Worm (Caenorhabditis elegans) whole organism, L4 larva: Measurements from ENCODE around the gene fat-6.

Experiments used
- F26F4.8 ChIP-seq: fragments of 200-800 bp; sonication (Bioruptor generic); conservative IDR thresholded peaks from 2 replicates; pipeline ENCODE4 v1.3.6; 2022; ENCODE audit warnings: missing genetic modification characterization, missing compliant biosample characterization
- R02D3.7 ChIP-seq: fragments of 150-350 bp; sonication (generic microtip); optimal IDR thresholded peaks from 3 replicates; lab custom pipeline; 2014; ENCODE audit warnings: missing biosample characterization, missing genetic modification characterization
- T20F7.1 ChIP-seq: fragments of 200-800 bp; sonication (Bioruptor generic); optimal IDR thresholded peaks from 2 replicates; lab custom pipeline; 2018; ENCODE audit warnings: mild to moderate bottlenecking, missing genetic modification characterization, missing compliant biosample characterization
- Y75B8A.6 ChIP-seq: fragments of 200-800 bp; sonication (Bioruptor generic); IDR thresholded peaks from 2 replicates; pipeline ENCODE4 v1.3.6; 2022; ENCODE audit warnings: missing genetic modification reagents, missing genetic modification characterization, missing compliant biosample characterization
- ZK337.2 ChIP-seq: fragments of 200-800 bp; sonication (Bioruptor generic); IDR thresholded peaks from 2 replicates; pipeline ENCODE4 v1.3.6; 2022; ENCODE audit warnings: missing genetic modification reagents, missing genetic modification characterization, missing compliant biosample characterization
- ZK546.5 ChIP-seq, 2 experiments: sonication (generic microtip); optimal IDR thresholded peaks; 2 replicates each; lab custom pipeline; 2017; ENCODE audit warnings: missing biosample characterization in 2 of 2, missing genetic modification characterization in 2 of 2
- aha-1 ChIP-seq: fragments of 150-350 bp; peaks from one replicate; lab custom pipeline; 2014; ENCODE audit warnings: missing biosample characterization, missing genetic modification characterization
- attf-4 ChIP-seq: sonication (generic microtip); optimal IDR thresholded peaks from 3 replicates; lab custom pipeline; 2017; ENCODE audit warnings: missing biosample characterization, missing genetic modification characterization
- ceh-44 ChIP-seq: fragments of 200-800 bp; sonication (Bioruptor generic); IDR thresholded peaks from 2 replicates; pipeline ENCODE4 v1.3.6; 2022; ENCODE audit warnings: missing genetic modification reagents, missing genetic modification characterization, missing compliant biosample characterization
- ceh-62 ChIP-seq: sonication (generic microtip); optimal IDR thresholded peaks from 2 replicates; lab custom pipeline; 2017; ENCODE audit warnings: missing biosample characterization, missing genetic modification characterization
- daf-12 ChIP-seq: fragments of 150-350 bp; optimal IDR thresholded peaks from 2 replicates; lab custom pipeline; 2014; ENCODE audit warnings: missing biosample characterization, missing genetic modification reagents, missing genetic modification characterization
- daf-16 ChIP-seq, 3 experiments: sonication (generic microtip); optimal IDR thresholded peaks; 2 replicates each; lab custom pipeline; 2016 to 2017; ENCODE audit warnings: missing genetic modification characterization in 3 of 3, missing genetic modification reagents in 3 of 3, mild to moderate bottlenecking in 2 of 3, missing compliant biosample characterization in 2 of 3, missing biosample characterization in 1 of 3, moderate library complexity in 1 of 3
- daf-19 ChIP-seq: fragments of 200-800 bp; sonication (Bioruptor generic); conservative IDR thresholded peaks from 2 replicates; pipeline ENCODE4 v1.3.6; 2022; ENCODE audit warnings: missing genetic modification characterization, missing compliant biosample characterization
- daf-8 ChIP-seq: fragments of 200-800 bp; sonication (Bioruptor generic); IDR thresholded peaks from 2 replicates; pipeline ENCODE4 v1.3.6; 2022; ENCODE audit warnings: missing genetic modification characterization, missing compliant biosample characterization
- dmd-6 ChIP-seq: fragments of 200-800 bp; sonication (Bioruptor generic); IDR thresholded peaks from 2 replicates; pipeline ENCODE4 v1.3.6; 2022; ENCODE audit warnings: missing genetic modification reagents, missing genetic modification characterization, missing compliant biosample characterization
- dmd-8 ChIP-seq: fragments of 200-800 bp; sonication (Bioruptor generic); IDR thresholded peaks from 2 replicates; pipeline ENCODE4 v1.3.6; 2022; ENCODE audit warnings: missing genetic modification characterization, missing compliant biosample characterization
- dmd-9 ChIP-seq: fragments of 200-800 bp; sonication (Bioruptor generic); IDR thresholded peaks from 2 replicates; pipeline ENCODE4 v1.3.6; 2022; ENCODE audit warnings: missing genetic modification reagents, missing genetic modification characterization, missing compliant biosample characterization
- duxl-1 ChIP-seq: sonication (generic microtip); optimal IDR thresholded peaks from 2 replicates; lab custom pipeline; 2016; ENCODE audit warnings: mild to moderate bottlenecking, missing genetic modification characterization, moderate library complexity, missing compliant biosample characterization; ENCODE audit not compliant: poor library complexity
- dve-1 ChIP-seq: sonication (generic microtip); optimal IDR thresholded peaks from 2 replicates; lab custom pipeline; 2017; ENCODE audit warnings: antibody characterized with exemption, mild to moderate bottlenecking, missing genetic modification characterization, missing compliant biosample characterization; ENCODE audit not compliant: insufficient read depth
- egl-27 ChIP-seq: sonication (generic microtip); optimal IDR thresholded peaks from 3 replicates; lab custom pipeline; 2017; ENCODE audit warnings: missing biosample characterization, missing genetic modification reagents, missing genetic modification characterization
- gei-8 ChIP-seq: fragments of 200-800 bp; sonication (Bioruptor generic); optimal IDR thresholded peaks from 2 replicates; lab custom pipeline; 2018; ENCODE audit warnings: mild to moderate bottlenecking, missing genetic modification characterization, missing compliant biosample characterization
- lim-7 ChIP-seq: fragments of 200-800 bp; sonication (Bioruptor generic); IDR thresholded peaks from 2 replicates; pipeline ENCODE4 v1.3.6; 2022; ENCODE audit warnings: missing genetic modification characterization, missing compliant biosample characterization
- lin-1 ChIP-seq: fragments of 200-800 bp; sonication (Bioruptor generic); IDR thresholded peaks from 2 replicates; pipeline ENCODE4 v1.3.6; 2022; ENCODE audit warnings: missing genetic modification reagents, missing genetic modification characterization, missing compliant biosample characterization
- madf-9 ChIP-seq: fragments of 200-800 bp; sonication (Bioruptor generic); conservative IDR thresholded peaks from 2 replicates; pipeline ENCODE4 v1.3.6; 2022; ENCODE audit warnings: missing genetic modification reagents, missing genetic modification characterization, missing compliant biosample characterization
- mdl-1 ChIP-seq, 2 experiments: fragments of 150-350 bp in 1 of 2; sonication (generic microtip) in 1 of 2; optimal IDR thresholded peaks; 2 replicates each; lab custom pipeline; 2014 to 2017; ENCODE audit warnings: missing biosample characterization in 2 of 2, missing genetic modification characterization in 2 of 2
- mep-1 ChIP-seq: fragments of 150-350 bp; sonication (generic microtip); optimal IDR thresholded peaks from 3 replicates; lab custom pipeline; 2014; ENCODE audit warnings: missing biosample characterization, missing genetic modification characterization
- mxl-3 ChIP-seq: fragments of 200-800 bp; sonication (Bioruptor generic); optimal IDR thresholded peaks from 2 replicates; lab custom pipeline; 2018; ENCODE audit warnings: mild to moderate bottlenecking, missing genetic modification characterization, missing compliant biosample characterization
- nhr-11 ChIP-seq: fragments of 150-350 bp; optimal IDR thresholded peaks from 2 replicates; lab custom pipeline; 2014; ENCODE audit warnings: missing biosample characterization, missing genetic modification characterization
- nhr-111 ChIP-seq: fragments of 200-800 bp; sonication (Bioruptor generic); optimal IDR thresholded peaks from 2 replicates; lab custom pipeline; 2018; ENCODE audit warnings: mild to moderate bottlenecking, missing genetic modification characterization, missing compliant biosample characterization
- nhr-237 ChIP-seq: sonication (generic microtip); optimal IDR thresholded peaks from 2 replicates; lab custom pipeline; 2017; ENCODE audit warnings: missing biosample characterization, missing genetic modification characterization
- nhr-25 ChIP-seq: sonication (generic microtip); optimal IDR thresholded peaks from 2 replicates; lab custom pipeline; 2017; ENCODE audit warnings: missing genetic modification characterization, mild to moderate bottlenecking, missing compliant biosample characterization, antibody characterized with exemption, moderate library complexity, borderline replicate concordance; ENCODE audit not compliant: insufficient read depth
- nhr-28 ChIP-seq: fragments of 150-350 bp; optimal IDR thresholded peaks from 2 replicates; lab custom pipeline; 2014; ENCODE audit warnings: missing biosample characterization, missing genetic modification characterization
- nhr-41 ChIP-seq: fragments of 200-800 bp; sonication (Bioruptor generic); IDR thresholded peaks from 2 replicates; pipeline ENCODE4 v1.3.6; 2022; ENCODE audit warnings: missing genetic modification reagents, missing genetic modification characterization, missing compliant biosample characterization
- nhr-48 ChIP-seq: sonication (generic microtip); optimal IDR thresholded peaks from 2 replicates; lab custom pipeline; 2016; ENCODE audit warnings: mild to moderate bottlenecking, missing genetic modification characterization, missing compliant biosample characterization
- nhr-6 ChIP-seq: fragments of 150-350 bp; optimal IDR thresholded peaks from 2 replicates; lab custom pipeline; 2014; ENCODE audit warnings: missing biosample characterization, missing genetic modification characterization
- nhr-77 ChIP-seq: fragments of 150-350 bp; optimal IDR thresholded peaks from 2 replicates; lab custom pipeline; 2014; ENCODE audit warnings: missing biosample characterization, missing genetic modification characterization
- pha-4 ChIP-seq, 2 experiments: fragments of 150-350 bp in 1 of 2; fragments of 200-800 bp in 1 of 2; sonication (Bioruptor generic) in 1 of 2; IDR thresholded peaks in 1 of 2; optimal IDR thresholded peaks in 1 of 2; 2 replicates each; pipeline versions ENCODE4 v1.3.6 to Lab custom; 2014 to 2022; ENCODE audit warnings: missing genetic modification characterization in 2 of 2, missing genetic modification reagents in 2 of 2, missing biosample characterization in 1 of 2, missing compliant biosample characterization in 1 of 2
- php-3 ChIP-seq: fragments of 200-800 bp; sonication (Bioruptor generic); IDR thresholded peaks from 2 replicates; pipeline ENCODE4 v1.3.6; 2022; ENCODE audit warnings: missing genetic modification reagents, missing genetic modification characterization, missing compliant biosample characterization
- pqm-1 ChIP-seq: sonication (generic microtip); optimal IDR thresholded peaks from 2 replicates; lab custom pipeline; 2017; ENCODE audit warnings: missing biosample characterization, missing genetic modification characterization
- saeg-2 ChIP-seq: fragments of 200-800 bp; sonication (Bioruptor generic); IDR thresholded peaks from 2 replicates; pipeline ENCODE4 v1.3.6; 2022; ENCODE audit warnings: missing genetic modification reagents, missing genetic modification characterization, missing compliant biosample characterization
- skn-1 ChIP-seq: fragments of 150-350 bp; optimal IDR thresholded peaks from 2 replicates; lab custom pipeline; 2014; ENCODE audit warnings: missing biosample characterization, missing genetic modification characterization
- snpc-1.2 ChIP-seq: fragments of 200-800 bp; sonication (Bioruptor generic); IDR thresholded peaks from 2 replicates; pipeline ENCODE4 v1.3.6; 2022; ENCODE audit warnings: missing genetic modification reagents, missing genetic modification characterization, missing compliant biosample characterization
- spr-3 ChIP-seq: fragments of 200-800 bp; sonication (Bioruptor generic); optimal IDR thresholded peaks from 2 replicates; lab custom pipeline; 2018; ENCODE audit warnings: mild to moderate bottlenecking, missing genetic modification characterization, missing compliant biosample characterization
- unc-62 ChIP-seq, 3 experiments: fragments of 150-350 bp in 1 of 3; sonication (generic microtip); optimal IDR thresholded peaks in 2 of 3; peaks in 1 of 3; 1 replicate in 1 of 3; 2 replicates in 2 of 3; lab custom pipeline; 2014 to 2017; ENCODE audit warnings: missing biosample characterization in 3 of 3, missing genetic modification characterization in 3 of 3, missing genetic modification reagents in 3 of 3, missing genotype in 1 of 3
- vab-7 ChIP-seq: fragments of 200-800 bp; sonication (Bioruptor generic); IDR thresholded peaks from 2 replicates; pipeline ENCODE4 v1.3.6; 2022; ENCODE audit warnings: missing genetic modification reagents, missing genetic modification characterization, missing compliant biosample characterization
- zfp-3 ChIP-seq: fragments of 200-800 bp; sonication (Bioruptor generic); conservative IDR thresholded peaks from 2 replicates; pipeline ENCODE4 v1.3.6; 2022; ENCODE audit warnings: missing genetic modification reagents, missing genetic modification characterization, missing compliant biosample characterization
- zip-2 ChIP-seq: fragments of 150-350 bp; optimal IDR thresholded peaks from 2 replicates; lab custom pipeline; 2014; ENCODE audit warnings: missing biosample characterization, missing genetic modification characterization

Gene fat-6

ce11 chrIV:11914837-11915737 is at the start of gene fat-6:
Gene fat-6, minus strand, starts transcription at chrIV:11915687.
- TF ChIP-seq pha-4 (GFP tag; IDR thresholded peaks at IDR 0.05; lab: Robert Waterston, UW) (no peak), pha-4 (tag; optimal IDR thresholded peaks at IDR 0.05; lab: Kevin White, UChicago) (no peak), gei-8 (GFP tag; lab: Kevin White, UChicago) (no peak), duxl-1 (tag; lab: Kevin White, UChicago) (no peak), vab-7 (no peak), egl-27 (tag; lab: Kevin White, UChicago) (no peak), ZK546.5 (tag; optimal IDR thresholded peaks at IDR 0.05; lab: Kevin White, UChicago) (no peak), R02D3.7 (tag; lab: Kevin White, UChicago) (no peak), nhr-28 (tag; lab: Kevin White, UChicago) (peak; percentile 84), spr-3 (GFP tag; lab: Kevin White, UChicago) (no peak), daf-12 (tag; lab: Kevin White, UChicago) (no peak), aha-1 (tag; lab: Kevin White, UChicago) (peak; percentile 66), daf-19 (peak; percentile 44; the same call in 1 of the 2 replicates), snpc-1.2 (GFP tag; lab: Robert Waterston, UW) (no peak), T20F7.1 (GFP tag; lab: Kevin White, UChicago) (peak; percentile 34), nhr-77 (tag; lab: Kevin White, UChicago) (peak; percentile 81), ceh-62 (tag; lab: Kevin White, UChicago) (no peak), F26F4.8 (no peak), pqm-1 (tag; lab: Kevin White, UChicago) (no peak), php-3 (GFP tag; lab: Robert Waterston, UW) (peak; percentile 28; the same call in 1 of the 2 replicates), nhr-111 (GFP tag; lab: Kevin White, UChicago) (no peak), madf-9 (no peak), dve-1 (peak; percentile 55), nhr-6 (no peak), saeg-2 (GFP tag; lab: Robert Waterston, UW) (no peak), nhr-48 (peak; percentile 38), nhr-237 (tag; lab: Kevin White, UChicago) (no peak), zip-2 (tag; lab: Kevin White, UChicago) (no peak), nhr-41 (GFP tag; lab: Robert Waterston, UW) (no peak), nhr-25 (tag; lab: Kevin White, UChicago) (no peak), ZK337.2 (GFP tag; lab: Robert Waterston, UW) (peak; percentile 9; the same call in 1 of the 2 replicates), dmd-6 (peak; percentile 26; the same call in 1 of the 2 replicates), mep-1 (tag; lab: Kevin White, UChicago) (peak; percentile 44), skn-1 (tag; lab: Kevin White, UChicago) (no peak), zfp-3 (GFP tag; lab: Robert Waterston, UW) (peak; percentile 64), attf-4 (tag; lab: Kevin White, UChicago) (no peak), daf-16 (GFP tag; optimal IDR thresholded peaks at IDR 0.05; lab: Kevin White, UChicago) (no peak), daf-16 (tag; optimal IDR thresholded peaks at IDR 0.05; lab: Kevin White, UChicago) (peak; percentile 58), dmd-8 (GFP tag; lab: Robert Waterston, UW) (no peak), lim-7 (GFP tag; lab: Robert Waterston, UW) (0 out of 2 replicates have a peak, but pooled peaks have one; percentile 45), mxl-3 (peak; percentile 16), lin-1 (GFP tag; lab: Robert Waterston, UW) (peak; percentile 21; the same call in 1 of the 2 replicates), ceh-44 (GFP tag; lab: Robert Waterston, UW) (no peak), daf-8 (GFP tag; lab: Robert Waterston, UW) (no peak), Y75B8A.6 (GFP tag; lab: Robert Waterston, UW) (peak; percentile 27; the same call in 1 of the 2 replicates), unc-62 (GFP tag; optimal IDR thresholded peaks at IDR 0.05 in 1 of 2; lab: Kevin White, UChicago) (peak in 1 of 2 experiments; percentile 62), unc-62 (tag; optimal IDR thresholded peaks at IDR 0.05; lab: Kevin White, UChicago) (no peak), mdl-1 (tag; optimal IDR thresholded peaks at IDR 0.05; lab: Kevin White, UChicago) (peak in 1 of 2 experiments; percentile 1), nhr-11 (tag; lab: Kevin White, UChicago) (no peak), dmd-9 (GFP tag; lab: Robert Waterston, UW) (no peak)
